Worm (Caenorhabditis elegans): Measurements from ENCODE around the gene Y37D8A.16.

The Y37D8A.16 gene

ce11 chrIII:12875653-12876052 is 42.8 kb downstream of the Y37D8A.16 start (continued):
- no peak for TF ChIP-seq B0019.2 (GFP tag; conservative IDR thresholded peaks at IDR 0.05)
- TF ChIP-seq cebp-1 (GFP tag; IDR thresholded peaks at IDR 0.05), result no peak
- TF ChIP-seq cebp-1 (tag; optimal IDR thresholded peaks at IDR 0.05), result peak; percentile 19
- no peak for TF ChIP-seq rec-8 (tag; optimal IDR thresholded peaks at IDR 0.05)
- TF ChIP-seq ama-1 (optimal IDR thresholded peaks at IDR 0.05), result no peak
- TF ChIP-seq ama-1 (GFP tag; optimal IDR thresholded peaks at IDR 0.05), result peak; percentile 64 to 70
- no peak for TF ChIP-seq lin-35 (GFP tag; optimal IDR thresholded peaks at IDR 0.05)
- no peak for TF ChIP-seq chd-7 (tag; optimal IDR thresholded peaks at IDR 0.05)
- no peak for TF ChIP-seq madf-3 (GFP tag; IDR thresholded peaks at IDR 0.05)
- TF ChIP-seq Y67H2A.10 (GFP tag; conservative IDR thresholded peaks at IDR 0.05), result no peak
- TF ChIP-seq attf-5 (GFP tag; optimal IDR thresholded peaks at IDR 0.05), result no peak
- TF ChIP-seq ztf-22 (GFP tag; optimal IDR thresholded peaks at IDR 0.05), result no peak
- no peak for TF ChIP-seq lsl-1 (GFP tag; optimal IDR thresholded peaks at IDR 0.05)
- peak; percentile 55; the same call in 1 of the 2 replicates for TF ChIP-seq hsf-1 (GFP tag; IDR thresholded peaks at IDR 0.05)
- peak; percentile 22 for TF ChIP-seq repo-1 (tag; optimal IDR thresholded peaks at IDR 0.05)
- no peak for TF ChIP-seq nhr-27 (tag; optimal IDR thresholded peaks at IDR 0.05)
- TF ChIP-seq K12H6.12 (tag; optimal IDR thresholded peaks at IDR 0.05), result no peak
- TF ChIP-seq nhr-80 (tag; optimal IDR thresholded peaks at IDR 0.05), result no peak
- TF ChIP-seq mcd-1 (GFP tag; IDR thresholded peaks at IDR 0.05), result no peak
- TF ChIP-seq C06A6.2 (GFP tag; conservative IDR thresholded peaks at IDR 0.05), result no peak
- no peak for TF ChIP-seq bed-2 (GFP tag; IDR thresholded peaks at IDR 0.05)
- peak; percentile 19; the same call in 1 of the 2 replicates for TF ChIP-seq hmg-1.2 (GFP tag; IDR thresholded peaks at IDR 0.05)
- no peak for TF ChIP-seq egl-44 (GFP tag; IDR thresholded peaks at IDR 0.05)
- TF ChIP-seq Y53G8AR.9 (GFP tag; conservative IDR thresholded peaks at IDR 0.05), result peak; percentile 58; the same call in 1 of the 2 replicates
- no peak for TF ChIP-seq nhr-179 (tag; optimal IDR thresholded peaks at IDR 0.05)
- no peak for TF ChIP-seq ztf-28 (GFP tag; IDR thresholded peaks at IDR 0.05)
- TF ChIP-seq sdz-38 (tag; optimal IDR thresholded peaks at IDR 0.05), result no peak
- TF ChIP-seq ztf-18 (tag; optimal IDR thresholded peaks at IDR 0.05), result no peak
- TF ChIP-seq B0261.1 (tag; optimal IDR thresholded peaks at IDR 0.05), result no peak
- no peak for TF ChIP-seq zfh-2 (GFP tag; conservative IDR thresholded peaks at IDR 0.05)
- TF ChIP-seq lag-1 (GFP tag; IDR thresholded peaks at IDR 0.05), result no peak
- TF ChIP-seq F49E8.2 (tag; optimal IDR thresholded peaks at IDR 0.05; ENCODE audit: insufficient read depth), result peak; percentile 90
- no peak for TF ChIP-seq snpc-3.4 (tag; optimal IDR thresholded peaks at IDR 0.05)
- no peak for TF ChIP-seq F23B12.7 (tag; optimal IDR thresholded peaks at IDR 0.05; ENCODE audit: insufficient read depth)
- TF ChIP-seq mes-4 (tag; optimal IDR thresholded peaks at IDR 0.05), result no peak
- TF ChIP-seq let-607 (tag; optimal IDR thresholded peaks at IDR 0.05), result no peak
- TF ChIP-seq Y79H2A.3 (GFP tag; conservative IDR thresholded peaks at IDR 0.05), result 0 out of 2 replicates have a peak, but pooled peaks have one; percentile 42
- peak; percentile 31 for TF ChIP-seq athp-1 (tag; optimal IDR thresholded peaks at IDR 0.05)
- no peak for TF ChIP-seq dox-1 (GFP tag; IDR thresholded peaks at IDR 0.05)
- TF ChIP-seq ceh-27 (GFP tag; optimal IDR thresholded peaks at IDR 0.05), result no peak
- 0 out of 2 replicates have a peak, but pooled peaks have one; percentile 12 for TF ChIP-seq D2030.7 (GFP tag; IDR thresholded peaks at IDR 0.05)
- TF ChIP-seq nfyb-1 (GFP tag; IDR thresholded peaks at IDR 0.05), result no peak
- TF ChIP-seq F37B4.10 (GFP tag; IDR thresholded peaks at IDR 0.05), result no peak
- no peak for TF ChIP-seq Y53F4B.3 (GFP tag; IDR thresholded peaks at IDR 0.05)
- TF ChIP-seq ceh-91 (GFP tag; IDR thresholded peaks at IDR 0.05), result no peak
- TF ChIP-seq zim-3 (tag; optimal IDR thresholded peaks at IDR 0.05), result no peak
- TF ChIP-seq aptf-3 (GFP tag; IDR thresholded peaks at IDR 0.05), result no peak
- TF ChIP-seq K11D2.4 (GFP tag; IDR thresholded peaks at IDR 0.05), result no peak
- TF ChIP-seq ekl-4 (GFP tag; IDR thresholded peaks at IDR 0.05), result 0 out of 2 replicates have a peak, but pooled peaks have one; percentile 49
